Fruit fly (Drosophila melanogaster): Measurements from ENCODE around the gene Pdha.

Gene Pdha

DNA sequence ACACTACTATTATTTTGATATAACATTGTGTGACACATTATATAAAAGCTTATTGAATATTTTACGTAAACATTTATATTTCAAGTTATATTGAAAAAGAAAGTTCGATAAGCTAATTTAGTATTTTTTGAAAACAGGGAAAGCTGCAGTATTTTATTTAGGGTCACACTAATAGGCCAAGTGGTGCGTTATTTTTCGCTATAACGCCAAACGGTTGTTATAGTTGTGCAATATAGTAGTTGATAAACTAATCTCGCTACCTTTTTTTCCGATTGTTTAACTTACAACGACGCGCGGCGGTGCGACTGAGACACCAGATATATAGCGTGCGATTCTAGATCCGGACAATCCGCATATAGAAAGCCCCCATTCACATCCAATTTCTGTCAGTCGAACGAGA is at the start of gene Pdha:
TSS of gene Pdha (plus strand) at position 167 of the 400 bp plus-strand sequence.
- TF ChIP-seq noc (tag; optimal IDR thresholded peaks at IDR 0.05), result no peak

DNA sequence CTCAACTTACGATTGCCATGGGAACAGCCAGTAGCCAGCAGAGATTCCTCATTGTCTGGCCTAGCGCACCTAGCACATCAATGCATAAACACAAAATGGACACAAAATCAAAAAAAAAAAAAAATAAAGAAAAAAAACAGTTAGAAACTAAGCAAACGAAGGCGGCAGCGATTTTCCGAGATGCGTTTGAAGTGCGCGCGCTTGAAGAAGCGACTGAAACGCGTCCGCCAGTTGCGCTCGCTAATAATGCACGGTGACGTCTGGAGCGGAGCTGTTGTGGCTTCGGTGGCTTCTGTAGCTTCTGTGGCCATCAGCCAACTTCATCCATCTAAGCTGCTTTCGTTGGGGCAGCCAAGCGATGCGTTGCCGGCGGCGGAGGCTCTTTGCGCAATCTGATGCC is 47.7 kb upstream of the Pdha start, which contains the start of gene CG15473:
TSS of gene CG15473 (minus strand) at position 101 of the 400 bp plus-strand sequence.
- no peak for TF ChIP-seq noc (tag; optimal IDR thresholded peaks at IDR 0.05)

dm6 chrX:4657896-4658295 is 44.2 kb upstream of the Pdha start:
- no peak for TF ChIP-seq noc (tag; optimal IDR thresholded peaks at IDR 0.05)

dm6 chrX:4660642-4661252 is 41.3 kb upstream of the Pdha start:
- TF ChIP-seq noc (tag; optimal IDR thresholded peaks at IDR 0.05), result no peak

DNA sequence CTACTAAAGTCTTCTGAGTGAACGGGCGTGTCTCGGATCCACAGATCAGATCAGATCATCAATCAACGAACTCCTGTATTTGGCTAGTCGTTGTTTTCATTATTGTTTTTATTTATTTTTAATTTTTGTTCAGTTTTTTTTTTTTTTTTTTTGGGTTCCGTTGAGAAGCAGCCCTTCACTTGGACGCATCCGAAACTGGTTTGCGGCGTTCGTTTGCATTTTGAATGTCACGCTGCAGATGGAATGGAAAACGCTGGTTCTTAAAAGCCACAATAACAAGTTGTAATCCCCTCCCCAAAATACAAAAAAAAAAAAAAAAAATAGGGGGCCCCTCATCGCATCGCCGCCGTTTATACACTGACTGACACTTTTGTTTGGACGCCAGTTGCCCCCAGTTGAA is 38.0 kb upstream of the Pdha start:
- TF ChIP-seq noc (tag; optimal IDR thresholded peaks at IDR 0.05), result no peak

DNA sequence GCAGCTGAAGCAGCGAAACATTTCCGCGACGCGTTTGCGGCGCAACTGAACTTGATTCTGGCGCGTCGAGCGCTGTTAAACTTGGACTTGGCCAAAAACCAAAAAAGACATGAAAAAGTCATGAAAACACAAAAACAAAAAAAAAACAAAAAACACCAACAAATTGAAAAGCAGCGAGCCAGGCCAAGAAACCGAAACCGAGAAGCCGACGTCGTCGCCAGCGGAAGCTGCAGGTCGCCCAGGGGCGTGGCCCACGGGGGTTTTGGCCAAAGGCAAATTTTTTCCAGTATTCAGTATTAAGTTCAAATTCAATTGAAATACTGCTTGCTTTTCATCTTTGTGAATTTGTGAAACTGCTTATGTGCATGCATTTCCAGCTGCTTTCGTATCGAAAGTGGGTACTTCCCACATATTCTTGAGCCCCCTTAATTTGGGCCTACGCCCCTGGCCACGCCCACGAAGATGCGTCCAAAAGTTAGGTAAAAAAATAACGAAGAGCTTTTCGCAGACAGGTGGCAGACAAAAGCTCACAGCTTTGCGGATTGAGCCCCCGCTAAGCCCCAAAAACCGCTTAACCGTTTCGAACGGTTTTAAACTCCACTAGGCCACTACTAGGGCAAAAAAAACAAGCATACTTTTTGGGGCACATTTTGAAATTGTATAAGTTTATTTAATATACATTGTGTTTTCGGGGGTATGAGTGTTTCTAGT is 35.3 kb upstream of the Pdha start, which contains the start of gene CG3009:
TSS of gene CG3009 (minus strand) at position 51 of the 711 bp plus-strand sequence.
- TF ChIP-seq noc (tag; optimal IDR thresholded peaks at IDR 0.05), result peak; percentile 94

dm6 chrX:4669438-4669837 is 32.6 kb upstream of the Pdha start:
- TF ChIP-seq noc (tag; optimal IDR thresholded peaks at IDR 0.05), result no peak

DNA sequence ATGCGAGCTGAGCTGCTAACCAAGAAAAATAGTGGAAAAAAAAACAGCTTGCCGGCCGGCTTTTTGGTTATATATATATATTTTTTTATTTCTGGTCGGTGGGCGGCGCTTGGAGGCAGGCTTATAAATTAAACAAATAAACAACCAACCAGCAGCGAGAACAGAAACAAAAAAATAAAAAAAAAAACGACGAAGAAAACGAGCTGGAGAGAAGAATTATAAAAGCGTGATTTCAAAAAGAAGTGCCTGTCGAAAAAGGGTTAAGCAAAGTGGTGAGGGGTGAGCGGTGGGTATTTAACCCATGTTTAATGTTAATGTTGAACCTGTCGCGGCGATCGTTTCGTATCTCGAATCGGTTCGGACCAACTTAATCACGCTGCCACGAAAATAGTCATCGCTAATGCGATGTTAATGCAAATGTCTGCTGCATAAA is 30.9 kb upstream of the Pdha start:
- no peak for TF ChIP-seq noc (tag; optimal IDR thresholded peaks at IDR 0.05)

DNA sequence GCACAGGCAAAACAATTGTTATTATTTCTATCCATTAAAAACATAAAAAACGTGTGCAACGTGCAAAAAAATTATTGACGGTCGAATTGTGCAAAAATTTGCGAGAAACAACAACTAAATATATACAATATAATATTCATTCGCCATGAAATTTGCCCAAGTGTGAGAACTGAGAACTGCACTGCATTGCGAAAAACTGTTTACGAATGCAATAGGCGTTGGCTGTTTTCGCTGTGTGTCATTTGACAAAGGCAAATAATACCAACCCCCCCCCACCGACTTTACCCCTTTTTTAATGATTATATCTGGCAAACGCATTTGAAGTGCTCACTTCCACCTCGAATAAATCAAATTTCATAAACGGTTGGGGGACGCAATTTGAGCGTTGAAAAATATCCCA is 27.0 kb upstream of the Pdha start:
- no peak for TF ChIP-seq noc (tag; optimal IDR thresholded peaks at IDR 0.05)

- TF ChIP-seq noc (tag; optimal IDR thresholded peaks at IDR 0.05), result no peak
Measured at dm6 chrX:4677427-4677826, 24.7 kb upstream of the Pdha start.

DNA sequence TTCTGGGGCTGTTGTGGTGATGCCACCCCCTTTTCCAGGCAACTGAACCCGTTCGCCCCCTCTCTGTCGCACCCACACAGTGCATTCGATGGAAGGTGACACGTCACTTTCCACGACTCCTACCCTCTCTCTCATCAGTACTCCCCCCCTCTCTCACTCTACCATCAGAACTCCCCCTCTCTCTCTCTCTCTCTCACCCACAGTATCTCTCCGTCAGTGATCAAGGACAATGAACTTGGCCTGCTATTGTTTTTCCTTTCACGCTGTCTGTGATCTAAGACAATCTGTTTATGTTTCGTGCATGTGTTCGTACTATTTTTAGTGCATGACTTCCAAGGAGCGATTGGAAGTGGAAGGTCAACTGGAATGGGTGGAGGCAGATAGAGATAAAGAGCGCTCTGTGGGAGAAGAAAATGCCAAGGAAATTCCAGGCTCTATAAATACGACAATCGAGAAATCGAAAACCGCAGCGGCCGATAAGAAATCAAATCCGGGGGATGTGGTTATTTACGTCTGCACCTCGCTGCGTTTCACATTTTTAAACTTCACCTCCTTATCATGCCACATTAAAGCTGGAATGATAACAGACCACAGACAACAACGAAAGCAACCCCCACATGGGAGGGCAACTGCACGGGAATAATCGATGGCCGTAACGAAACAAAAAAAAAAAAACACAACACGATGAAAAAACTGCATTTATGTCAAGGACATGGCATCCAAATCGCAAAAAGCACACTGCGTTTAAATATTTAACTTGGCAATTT is 23.8 kb upstream of the Pdha start:
- no peak for TF ChIP-seq noc (tag; optimal IDR thresholded peaks at IDR 0.05)

dm6 chrX:4678913-4679812 is 22.9 kb upstream of the Pdha start, which contains the start of gene fzr:
Gene fzr, minus strand, starts transcription at chrX:4679537.
- TF ChIP-seq noc (tag; optimal IDR thresholded peaks at IDR 0.05), result no peak

dm6 chrX:4679813-4680381 is 22.2 kb upstream of the Pdha start:
- TF ChIP-seq noc (tag; optimal IDR thresholded peaks at IDR 0.05), result peak; percentile 27

- peak; percentile 70 for TF ChIP-seq noc (tag; optimal IDR thresholded peaks at IDR 0.05)
Measured at dm6 chrX:4684444-4684924, 17.6 kb upstream of the Pdha start.

DNA sequence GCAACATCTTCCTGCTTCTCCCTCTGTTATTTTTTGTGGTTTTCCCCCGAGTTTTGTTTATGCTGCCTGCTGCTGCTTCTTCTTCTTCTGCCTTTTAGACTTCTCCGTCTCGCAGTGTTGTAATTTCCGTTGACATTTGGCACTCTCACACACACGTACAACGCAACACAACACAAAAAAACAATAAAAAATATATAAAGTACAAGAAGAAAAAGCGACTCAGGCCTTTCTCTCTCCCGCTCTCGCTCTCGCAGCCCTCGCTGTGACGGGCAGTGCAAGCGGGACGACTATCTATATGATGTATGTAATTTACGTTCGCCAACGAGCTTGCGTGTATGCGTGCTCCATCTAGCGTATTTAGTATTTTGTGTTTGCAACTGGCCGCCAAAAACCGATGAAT is 15.9 kb upstream of the Pdha start:
- peak; percentile 19 for TF ChIP-seq noc (tag; optimal IDR thresholded peaks at IDR 0.05)
